Worm (Caenorhabditis elegans): ENCODE measurements around the gene srm-5.
"Not testable (repeated sequence)": the region's sequence is repeated elsewhere in the genome, so short reads cannot be mapped to it uniquely, and the experiment has no call there.

- not testable (repeated sequence) for TF ChIP-seq nfya-1 (tag; optimal IDR thresholded peaks at IDR 0.05; ENCODE audit: borderline replicate concordance, insufficient read depth); pha-4 (tag; optimal IDR thresholded peaks at IDR 0.05); ceh-27 (GFP tag; optimal IDR thresholded peaks at IDR 0.05); atf-7 (tag; optimal IDR thresholded peaks at IDR 0.05); chd-7 (tag; optimal IDR thresholded peaks at IDR 0.05); zfh-2 (GFP tag; conservative IDR thresholded peaks at IDR 0.05); Y53G8AR.9 (GFP tag; conservative IDR thresholded peaks at IDR 0.05)
Observed at ce11 chrV:14309632-14310031, 25.4 kb upstream of the srm-5 start, which contains the start of gene F14D7.14.
